Fruit fly (Drosophila melanogaster) whole organism, wandering third instar larva: ENCODE measurements around the gene obst-H.

Experiments used
- Hnf4 ChIP-seq: fragments of 200-800 bp; sonication (Bioruptor generic); optimal IDR thresholded peaks from 2 replicates; lab custom pipeline; 2016; ENCODE audit warnings: missing biosample characterization, mild to moderate bottlenecking, missing genetic modification characterization
- Hr78 ChIP-seq: fragments of >200 bp; optimal IDR thresholded peaks from 2 replicates; lab custom pipeline; 2017; ENCODE audit warnings: missing biosample characterization, missing genetic modification characterization
- N ChIP-seq: fragments of >200 bp; optimal IDR thresholded peaks from 2 replicates; lab custom pipeline; 2018; ENCODE audit warnings: missing biosample characterization, missing external identifiers, missing genetic modification characterization
- OdsH ChIP-seq: fragments of 200-800 bp; sonication (Bioruptor generic); optimal IDR thresholded peaks from 2 replicates; lab custom pipeline; 2016; ENCODE audit warnings: missing biosample characterization, mild to moderate bottlenecking, missing genetic modification characterization
- dsf ChIP-seq: sonication (Bioruptor generic); optimal IDR thresholded peaks from 2 replicates; lab custom pipeline; 2016; ENCODE audit warnings: missing biosample characterization, missing genetic modification characterization, borderline replicate concordance
- fru ChIP-seq: fragments of 200-800 bp; sonication (Bioruptor generic); optimal IDR thresholded peaks from 3 replicates; lab custom pipeline; 2016; ENCODE audit warnings: missing biosample characterization, mild to moderate bottlenecking, missing genetic modification characterization
- h ChIP-seq: fragments of 200-800 bp; sonication (Bioruptor generic); optimal IDR thresholded peaks from 3 replicates; lab custom pipeline; 2016; ENCODE audit warnings: missing biosample characterization, mild to moderate bottlenecking, missing genetic modification characterization
- psq ChIP-seq: fragments of 200-800 bp; sonication (Bioruptor generic); optimal IDR thresholded peaks from 3 replicates; lab custom pipeline; 2017; ENCODE audit warnings: missing biosample characterization, mild to moderate bottlenecking, missing genetic modification characterization, moderate library complexity
- usp ChIP-seq: fragments of >200 bp; optimal IDR thresholded peaks from 2 replicates; lab custom pipeline; 2017; ENCODE audit warnings: missing biosample characterization, missing genetic modification characterization

DNA sequence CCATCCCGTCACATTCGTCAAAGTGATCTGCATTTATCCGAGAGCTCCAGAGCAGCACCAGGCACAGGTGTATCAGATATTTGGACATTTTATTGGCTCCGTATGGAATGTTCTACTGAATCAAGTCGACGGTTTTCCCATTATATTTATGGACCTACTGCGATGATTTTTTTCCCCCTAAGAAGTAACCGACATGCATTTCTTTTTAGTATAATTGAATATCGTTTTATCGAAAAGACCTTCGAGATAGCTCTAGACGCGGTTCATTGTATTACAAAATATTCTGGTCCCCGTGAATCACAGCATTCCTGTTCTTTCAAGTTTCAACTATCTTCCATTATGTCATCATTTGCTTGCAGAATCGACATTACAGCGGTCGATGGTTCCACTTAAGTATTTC lies at the start of gene obst-H:
- TF ChIP-seq N (GFP tag; lab: Kevin White, UChicago) (no peak), psq (GFP tag; lab: Kevin White, UChicago) (no peak), Hr78 (GFP tag; lab: Kevin White, UChicago) (no peak), fru (GFP tag; lab: Kevin White, UChicago) (no peak), h (GFP tag; lab: Kevin White, UChicago) (no peak), OdsH (GFP tag; lab: Kevin White, UChicago) (no peak), usp (GFP tag; lab: Kevin White, UChicago) (no peak), dsf (GFP tag; lab: Kevin White, UChicago) (no peak), Hnf4 (no peak)
